Worm (Caenorhabditis elegans): ENCODE measurements around the gene gnrr-7.
A peak's percentile ranks its signal among the peaks of the same experiment; 100 is the strongest.

gnrr-7 gene

DNA sequence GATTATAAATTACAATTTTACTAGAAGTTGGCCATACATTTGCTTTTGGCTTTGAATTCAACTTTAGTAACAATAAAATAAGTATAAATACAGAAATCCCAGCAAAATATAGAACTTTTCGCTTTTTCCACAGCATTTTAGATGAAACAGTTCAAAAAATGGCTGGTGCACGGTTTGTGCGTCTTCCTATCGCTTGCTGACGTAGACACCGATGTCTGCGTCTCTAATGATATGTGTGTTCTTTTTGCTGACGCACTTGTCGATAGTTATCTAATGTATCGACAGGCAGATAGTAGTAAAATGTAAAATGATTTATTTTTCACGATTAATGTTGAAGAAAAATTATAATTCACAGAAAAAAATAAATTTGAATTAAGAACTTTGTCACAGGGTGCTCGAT is 21.4 kb downstream of the gnrr-7 start, which contains the start of gene hst-2 (continued):
- peak; percentile 97 for TF ChIP-seq sma-9 (GFP tag; optimal IDR thresholded peaks at IDR 0.05)
- no peak for TF ChIP-seq sma-9 (tag; optimal IDR thresholded peaks at IDR 0.05)
- no peak for TF ChIP-seq elt-3 (tag; optimal IDR thresholded peaks at IDR 0.05)
- TF ChIP-seq Y55F3AM.14 (GFP tag; optimal IDR thresholded peaks at IDR 0.05) = no peak
- TF ChIP-seq sma-3 (GFP tag; optimal IDR thresholded peaks at IDR 0.05) = peak; percentile 92
- no peak for TF ChIP-seq nhr-11 (tag; optimal IDR thresholded peaks at IDR 0.05)
- no peak for TF ChIP-seq unc-39 (tag; optimal IDR thresholded peaks at IDR 0.05)
- peak; percentile 77 for TF ChIP-seq fos-1 (tag; optimal IDR thresholded peaks at IDR 0.05)

DNA sequence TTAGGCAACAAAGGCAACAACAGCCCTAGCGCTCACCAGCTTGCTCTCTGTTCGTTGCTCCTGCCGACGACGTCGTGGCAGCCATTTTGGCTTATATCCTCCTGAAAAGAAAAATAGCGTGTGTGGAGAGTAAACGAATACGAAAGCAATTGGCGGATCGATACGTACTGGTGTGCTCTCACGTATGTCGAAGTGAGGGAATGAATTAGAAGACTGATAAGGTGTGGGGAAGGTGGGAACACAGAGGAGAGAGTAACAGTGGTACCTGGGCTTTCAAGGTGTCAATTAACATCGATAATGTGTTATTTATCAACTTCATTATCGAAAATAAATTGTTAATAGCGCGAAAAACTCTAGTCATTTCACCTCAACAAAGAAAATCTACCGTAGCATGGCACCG is 23.2 kb downstream of the gnrr-7 start, which contains the start of gene C34F6.5:
TSS of gene C34F6.5 (minus strand) at position 101 of the 400 bp plus-strand sequence.
- TF ChIP-seq sma-9 (GFP tag; optimal IDR thresholded peaks at IDR 0.05) (no peak), sma-9 (tag; optimal IDR thresholded peaks at IDR 0.05) (no peak)

DNA sequence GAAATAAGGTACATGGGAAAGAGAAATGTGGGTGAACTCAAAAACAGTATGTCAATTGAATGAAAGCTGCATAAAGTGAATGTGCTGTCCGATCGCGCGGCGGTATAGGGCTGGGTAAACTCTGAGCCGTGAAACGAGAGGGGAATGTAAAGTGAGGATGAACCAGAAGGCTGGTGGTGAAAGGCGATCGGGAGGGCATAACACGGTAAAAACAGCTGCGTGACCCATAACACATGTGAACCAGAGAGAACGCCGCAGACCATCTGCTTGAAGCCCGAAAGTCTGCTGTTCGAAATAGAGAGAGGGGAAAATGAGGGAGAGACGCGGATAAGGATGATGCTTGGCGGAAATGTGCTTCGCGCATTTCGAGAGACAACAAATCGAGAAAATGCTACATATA is 24.8 kb downstream of the gnrr-7 start:
- TF ChIP-seq unc-39 (tag; optimal IDR thresholded peaks at IDR 0.05) (no peak), elt-1 (tag; optimal IDR thresholded peaks at IDR 0.05) (no peak), nhr-21 (tag; optimal IDR thresholded peaks at IDR 0.05) (no peak), nhr-237 (tag; optimal IDR thresholded peaks at IDR 0.05) (no peak), nhr-6 (tag; optimal IDR thresholded peaks at IDR 0.05) (no peak), unc-62 (GFP tag; optimal IDR thresholded peaks at IDR 0.05) (no peak)

ce11 chrX:11211360-11211759 is 25.8 kb downstream of the gnrr-7 start:
- TF ChIP-seq unc-55 (GFP tag; optimal IDR thresholded peaks at IDR 0.05) = no peak
- TF ChIP-seq C34F6.9 (tag; optimal IDR thresholded peaks at IDR 0.05) = no peak
- no peak for TF ChIP-seq mab-5 (tag; optimal IDR thresholded peaks at IDR 0.05)
- no peak for TF ChIP-seq nhr-12 (tag; optimal IDR thresholded peaks at IDR 0.05)
- TF ChIP-seq peb-1 (tag; optimal IDR thresholded peaks at IDR 0.05) = no peak
- no peak for TF ChIP-seq egl-27 (tag; optimal IDR thresholded peaks at IDR 0.05)
- no peak for TF ChIP-seq snpc-4 (tag; optimal IDR thresholded peaks at IDR 0.05)
- no peak for TF ChIP-seq skn-1 (tag; optimal IDR thresholded peaks at IDR 0.05)
- no peak for TF ChIP-seq gmeb-1 (tag; optimal IDR thresholded peaks at IDR 0.05)

DNA sequence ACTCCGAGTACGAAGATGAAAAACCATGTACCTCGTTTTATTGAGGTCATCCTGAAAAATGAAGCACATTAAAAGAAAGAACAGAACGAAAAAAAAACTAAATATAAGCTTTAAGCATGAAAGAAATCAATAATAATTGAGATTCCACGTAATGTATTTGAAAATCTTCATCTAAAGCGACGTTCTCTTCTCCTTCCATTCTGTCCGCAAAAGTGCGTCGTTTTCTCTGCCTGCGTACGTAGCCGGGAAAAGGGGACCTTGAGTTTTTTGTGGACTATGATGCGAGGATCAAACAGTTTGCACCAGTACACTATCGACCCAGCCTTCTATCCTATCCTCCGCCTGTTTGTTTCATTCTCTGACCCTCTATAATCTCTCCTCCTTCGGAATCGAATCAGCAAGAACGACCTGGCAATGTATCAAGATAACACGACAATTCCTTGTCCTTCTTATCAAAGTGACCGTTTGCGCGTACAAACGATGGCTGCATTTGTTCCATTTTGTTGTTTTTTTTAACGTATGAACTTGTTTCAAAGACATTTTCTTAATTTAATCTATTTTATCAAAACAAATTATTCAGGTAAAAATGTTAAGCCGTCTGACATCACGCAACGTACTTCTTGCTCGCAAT is 29.9 kb downstream of the gnrr-7 start, which contains the start of the genes C34F6.7 and idh-2:
TSS of gene C34F6.7 (minus strand) at position 51 of the 631 bp plus-strand sequence.
TSS of gene idh-2 (plus strand) at position 581 of the 631 bp plus-strand sequence.
- no peak for TF ChIP-seq sem-4 (tag; optimal IDR thresholded peaks at IDR 0.05)
- no peak for TF ChIP-seq egl-27 (tag; optimal IDR thresholded peaks at IDR 0.05)
- TF ChIP-seq fos-1 (tag; optimal IDR thresholded peaks at IDR 0.05) = peak; percentile 45
- TF ChIP-seq aly-2 (tag; optimal IDR thresholded peaks at IDR 0.05) = no peak
- no peak for TF ChIP-seq dmd-4 (tag; optimal IDR thresholded peaks at IDR 0.05)
- TF ChIP-seq lin-11 (tag; optimal IDR thresholded peaks at IDR 0.05) = no peak
- TF ChIP-seq elt-1 (tag; optimal IDR thresholded peaks at IDR 0.05) = no peak
- peak; percentile 8 for TF ChIP-seq crh-2 (tag; optimal IDR thresholded peaks at IDR 0.05)
- no peak for TF ChIP-seq C34F6.9 (tag; optimal IDR thresholded peaks at IDR 0.05)
- TF ChIP-seq mdl-1 (tag; optimal IDR thresholded peaks at IDR 0.05) = peak in 1 of 2 experiments; percentile 3
- TF ChIP-seq snpc-4 (tag; optimal IDR thresholded peaks at IDR 0.05) = no peak
- TF ChIP-seq gmeb-1 (tag; optimal IDR thresholded peaks at IDR 0.05) = peak; percentile 49
- TF ChIP-seq unc-62 (GFP tag; optimal IDR thresholded peaks at IDR 0.05) = no peak
- peak; percentile 9 for TF ChIP-seq F13H6.1 (tag; optimal IDR thresholded peaks at IDR 0.05)
- TF ChIP-seq alr-1 (tag; optimal IDR thresholded peaks at IDR 0.05) = no peak
- TF ChIP-seq nhr-21 (tag; optimal IDR thresholded peaks at IDR 0.05) = peak; percentile 70
- TF ChIP-seq sma-3 (GFP tag; optimal IDR thresholded peaks at IDR 0.05) = peak; percentile 57
- no peak for TF ChIP-seq ztf-11 (tag; optimal IDR thresholded peaks at IDR 0.05)
- TF ChIP-seq nhr-12 (tag; optimal IDR thresholded peaks at IDR 0.05) = no peak
- peak; percentile 58 for TF ChIP-seq sma-9 (GFP tag; optimal IDR thresholded peaks at IDR 0.05)
- no peak for TF ChIP-seq sma-9 (tag; optimal IDR thresholded peaks at IDR 0.05)
- TF ChIP-seq nhr-77 (tag; optimal IDR thresholded peaks at IDR 0.05) = no peak
- no peak for TF ChIP-seq nhr-6 (tag; optimal IDR thresholded peaks at IDR 0.05)
- no peak for TF ChIP-seq R02D3.7 (tag; optimal IDR thresholded peaks at IDR 0.05)
- peak; percentile 48 for TF ChIP-seq nhr-129 (tag; optimal IDR thresholded peaks at IDR 0.05)
- no peak for TF ChIP-seq ceh-16 (tag; optimal IDR thresholded peaks at IDR 0.05)
- peak in 1 of 2 experiments; percentile 48 for TF ChIP-seq lsy-2 (tag; optimal IDR thresholded peaks at IDR 0.05)
- no peak for TF ChIP-seq mab-5 (tag; optimal IDR thresholded peaks at IDR 0.05)
- peak; percentile 15 for TF ChIP-seq Y55F3AM.14 (GFP tag; optimal IDR thresholded peaks at IDR 0.05)
- peak; percentile 50 for TF ChIP-seq unc-55 (GFP tag; optimal IDR thresholded peaks at IDR 0.05)
- no peak for TF ChIP-seq ceh-82 (tag; optimal IDR thresholded peaks at IDR 0.05)
- no peak for TF ChIP-seq nhr-11 (tag; optimal IDR thresholded peaks at IDR 0.05)
- no peak for TF ChIP-seq unc-39 (tag; optimal IDR thresholded peaks at IDR 0.05)
- TF ChIP-seq ZK546.5 (tag; optimal IDR thresholded peaks at IDR 0.05) = no peak
- no peak for TF ChIP-seq peb-1 (tag; optimal IDR thresholded peaks at IDR 0.05)
- no peak for TF ChIP-seq mbf-1 (tag; optimal IDR thresholded peaks at IDR 0.05)
- TF ChIP-seq nhr-25 (tag; optimal IDR thresholded peaks at IDR 0.05) = peak; percentile 53
- no peak for TF ChIP-seq ztf-1 (GFP tag; conservative IDR thresholded peaks at IDR 0.05)
- TF ChIP-seq nhr-237 (tag; optimal IDR thresholded peaks at IDR 0.05) = no peak
- no peak for TF ChIP-seq skn-1 (tag; optimal IDR thresholded peaks at IDR 0.05)
- no peak for TF ChIP-seq zag-1 (tag; optimal IDR thresholded peaks at IDR 0.05)
- no peak for TF ChIP-seq ama-1 (optimal IDR thresholded peaks at IDR 0.05)
